Fruit fly (Drosophila melanogaster) whole organism, embryonic: ENCODE measurements around the gene CG17754.

Experiments used
- B-H2 ChIP-seq: fragments of 200-800 bp; sonication (Bioruptor generic); optimal IDR thresholded peaks from 2 replicates; lab custom pipeline; 2018; ENCODE audit warnings: missing biosample characterization, mild to moderate bottlenecking, missing genetic modification characterization
- Bgb ChIP-seq: fragments of 200-800 bp; sonication (Bioruptor generic); IDR thresholded peaks from 2 replicates; pipeline ENCODE4 v1.3.6; 2022; ENCODE audit warnings: missing biosample characterization, missing genetic modification characterization; ENCODE audit not compliant: partially characterized antibody
- CG12071 ChIP-seq: fragments of 200-800 bp; sonication (Bioruptor generic); optimal IDR thresholded peaks from 3 replicates; lab custom pipeline; 2018; ENCODE audit warnings: missing biosample characterization, mild to moderate bottlenecking, missing genetic modification characterization
- CG12769 ChIP-seq: fragments of 200-800 bp; sonication (Bioruptor generic); optimal IDR thresholded peaks from 2 replicates; lab custom pipeline; 2019; ENCODE audit warnings: missing biosample characterization, mild to moderate bottlenecking, missing genetic modification characterization, moderate library complexity
- CG1529 ChIP-seq: fragments of 200-800 bp; sonication (Bioruptor generic); optimal IDR thresholded peaks from 3 replicates; lab custom pipeline; 2018; ENCODE audit warnings: missing biosample characterization, missing genetic modification characterization
- CG17385 ChIP-seq: fragments of 200-800 bp; sonication (Bioruptor generic); optimal IDR thresholded peaks from 3 replicates; lab custom pipeline; 2018; ENCODE audit warnings: missing biosample characterization, mild to moderate bottlenecking, missing genetic modification characterization
- CG17568 ChIP-seq: fragments of 200-800 bp; sonication (Bioruptor generic); optimal IDR thresholded peaks from 2 replicates; lab custom pipeline; 2018; ENCODE audit warnings: missing biosample characterization, mild to moderate bottlenecking, missing genetic modification characterization, moderate library complexity
- CG17829 ChIP-seq: fragments of 200-800 bp; optimal IDR thresholded peaks from 2 replicates; lab custom pipeline; 2019; ENCODE audit warnings: missing biosample characterization, mild to moderate bottlenecking, missing genetic modification characterization, moderate library complexity
- CG31365 ChIP-seq: fragments of 200-800 bp; sonication (Bioruptor generic); optimal IDR thresholded peaks from 2 replicates; lab custom pipeline; 2018; ENCODE audit warnings: missing biosample characterization, mild to moderate bottlenecking, missing genetic modification characterization
- CG31388 ChIP-seq: fragments of 200-800 bp; sonication (Bioruptor generic); optimal IDR thresholded peaks from 2 replicates; lab custom pipeline; 2016; ENCODE audit warnings: missing biosample characterization, missing genetic modification characterization
- CG43689 ChIP-seq: fragments of 200-800 bp; sonication (Bioruptor generic); IDR thresholded peaks from 2 replicates; pipeline ENCODE4 v1.3.6; 2022; ENCODE audit warnings: missing biosample characterization, missing genetic modification characterization
- CG4404 ChIP-seq: fragments of 200-800 bp; sonication (Bioruptor generic); IDR thresholded peaks from 2 replicates; pipeline ENCODE4 v1.3.6; 2022; ENCODE audit warnings: missing biosample characterization, missing genetic modification characterization
- CG4854 ChIP-seq: fragments of 200-800 bp; sonication (Bioruptor generic); optimal IDR thresholded peaks from 2 replicates; lab custom pipeline; 2016; ENCODE audit warnings: missing biosample characterization, missing genetic modification characterization, inconsistent platforms
- CG6813 ChIP-seq: fragments of 200-800 bp; sonication (Bioruptor generic); optimal IDR thresholded peaks from 2 replicates; lab custom pipeline; 2017; ENCODE audit warnings: missing biosample characterization, missing genetic modification characterization, mild to moderate bottlenecking, moderate library complexity, missing genetic modification reagents
- CG7271 ChIP-seq: fragments of 200-800 bp; sonication (Bioruptor generic); optimal IDR thresholded peaks from 2 replicates; lab custom pipeline; 2018; ENCODE audit warnings: missing biosample characterization, mild to moderate bottlenecking, missing genetic modification characterization, moderate library complexity
- CG7745 ChIP-seq: fragments of 200-800 bp; sonication (Bioruptor generic); optimal IDR thresholded peaks from 2 replicates; lab custom pipeline; 2018; ENCODE audit warnings: missing biosample characterization, mild to moderate bottlenecking, missing genetic modification characterization, moderate library complexity
- CG7987 ChIP-seq: fragments of 200-800 bp; sonication (Bioruptor generic); optimal IDR thresholded peaks from 2 replicates; lab custom pipeline; 2018; ENCODE audit warnings: missing biosample characterization, mild to moderate bottlenecking, missing genetic modification characterization, moderate library complexity
- CG9817 ChIP-seq: fragments of 200-800 bp; sonication (Bioruptor generic); optimal IDR thresholded peaks from 2 replicates; lab custom pipeline; 2018; ENCODE audit warnings: missing biosample characterization, mild to moderate bottlenecking, missing genetic modification characterization, moderate library complexity
- Deaf1 ChIP-seq: fragments of 200-800 bp; optimal IDR thresholded peaks from 3 replicates; lab custom pipeline; 2019; ENCODE audit warnings: missing biosample characterization, mild to moderate bottlenecking, missing genetic modification characterization, moderate library complexity
- Doc2 ChIP-seq: fragments of 200-800 bp; sonication (Bioruptor generic); IDR thresholded peaks from 2 replicates; pipeline ENCODE4 v1.3.6; 2022; ENCODE audit warnings: missing biosample characterization, missing genetic modification characterization
- Hmr ChIP-seq: fragments of 200-800 bp; sonication (Bioruptor generic); optimal IDR thresholded peaks from 3 replicates; lab custom pipeline; 2017; ENCODE audit warnings: mild to moderate bottlenecking, missing biosample characterization, missing genetic modification reagents, missing genetic modification characterization
- Hr39 ChIP-seq: fragments of >200 bp; optimal IDR thresholded peaks from 2 replicates; lab custom pipeline; 2017
- Med ChIP-seq: fragments of 200-800 bp; sonication (Bioruptor generic); peaks from one replicate; lab custom pipeline; 2016; ENCODE audit warnings: missing biosample characterization, missing genetic modification characterization, mild to moderate bottlenecking, inconsistent platforms, moderate library complexity
- Mrtf ChIP-seq: fragments of 200-800 bp; sonication (Bioruptor generic); IDR thresholded peaks from 3 replicates; pipeline ENCODE4 v1.3.6; 2022; ENCODE audit warnings: missing biosample characterization, missing genetic modification characterization
- Oaz ChIP-seq: fragments of 200-800 bp; sonication (Bioruptor generic); IDR thresholded peaks from 2 replicates; pipeline ENCODE4 v1.3.6; 2022; ENCODE audit warnings: missing biosample characterization, missing genetic modification characterization
- Pdp1 ChIP-seq, 2 experiments: fragments of 200-800 bp; sonication (Bioruptor generic); optimal IDR thresholded peaks; 3 replicates each; lab custom pipeline; 2016; ENCODE audit warnings: missing biosample characterization in 2 of 2, missing genetic modification characterization in 2 of 2, mild to moderate bottlenecking in 1 of 2, moderate library complexity in 1 of 2
- Sin3A ChIP-seq: fragments of >200 bp; optimal IDR thresholded peaks from 2 replicates; lab custom pipeline; 2018
- Sry-δ ChIP-seq: fragments of 200-800 bp; sonication (Bioruptor generic); optimal IDR thresholded peaks from 2 replicates; lab custom pipeline; 2016; ENCODE audit warnings: missing biosample characterization, missing genetic modification characterization
- Usf ChIP-seq: fragments of 200-800 bp; sonication (Bioruptor generic); optimal IDR thresholded peaks from 2 replicates; lab custom pipeline; 2017; ENCODE audit warnings: missing genotype, missing biosample characterization, missing genetic modification characterization
- ap ChIP-seq: fragments of 200-800 bp; sonication (Bioruptor generic); IDR thresholded peaks from 2 replicates; pipeline ENCODE4 v1.3.6; 2022; ENCODE audit warnings: missing biosample characterization, missing genetic modification characterization
- bbx ChIP-seq: fragments of 200-800 bp; sonication (Bioruptor generic); IDR thresholded peaks from 2 replicates; pipeline ENCODE4 v1.3.6; 2022; ENCODE audit warnings: missing biosample characterization, missing genetic modification characterization; ENCODE audit not compliant: partially characterized antibody
- bcd ChIP-seq: fragments of 200-800 bp; sonication (Bioruptor generic); optimal IDR thresholded peaks from 2 replicates; lab custom pipeline; 2017; ENCODE audit warnings: missing biosample characterization, mild to moderate bottlenecking, missing genetic modification characterization
- croc ChIP-seq: fragments of 200-800 bp; sonication (Bioruptor generic); conservative IDR thresholded peaks from 3 replicates; pipeline ENCODE4 v1.3.6; 2022; ENCODE audit warnings: missing biosample characterization, missing genetic modification characterization
- dmrt11E ChIP-seq: fragments of 200-800 bp; sonication (Bioruptor generic); optimal IDR thresholded peaks from 3 replicates; lab custom pipeline; 2018; ENCODE audit warnings: missing biosample characterization, mild to moderate bottlenecking, missing genetic modification characterization, moderate library complexity
- esg ChIP-seq: fragments of 200-800 bp; sonication (Bioruptor generic); conservative IDR thresholded peaks from 2 replicates; pipeline ENCODE4 v1.3.6; 2022; ENCODE audit warnings: missing biosample characterization, missing genetic modification characterization
- gcm ChIP-seq: fragments of 200-800 bp; sonication (Bioruptor generic); optimal IDR thresholded peaks from 2 replicates; lab custom pipeline; 2019; ENCODE audit warnings: missing biosample characterization, mild to moderate bottlenecking, missing genetic modification characterization, moderate library complexity
- hb ChIP-seq: fragments of 200-800 bp; sonication (Bioruptor generic); IDR thresholded peaks from 3 replicates; pipeline ENCODE4 v1.3.6; 2022; ENCODE audit warnings: missing biosample characterization, missing genetic modification characterization; ENCODE audit not compliant: partially characterized antibody
- knrl ChIP-seq: fragments of 200-800 bp; sonication (Bioruptor generic); IDR thresholded peaks from 3 replicates; pipeline ENCODE4 v1.3.6; 2022; ENCODE audit warnings: missing biosample characterization, missing genetic modification characterization; ENCODE audit not compliant: partially characterized antibody
- lilli ChIP-seq: fragments of 200-800 bp; sonication (Bioruptor generic); optimal IDR thresholded peaks from 3 replicates; lab custom pipeline; 2016; ENCODE audit warnings: missing biosample characterization, missing genetic modification characterization
- lola ChIP-seq, 3 experiments: fragments of >200 bp in 2 of 3; fragments of 200-800 bp in 1 of 3; sonication (Bioruptor generic) in 1 of 3; optimal IDR thresholded peaks; 2 replicates each; lab custom pipeline; 2017 to 2019; ENCODE audit warnings: missing biosample characterization in 3 of 3, missing genetic modification characterization in 3 of 3, mild to moderate bottlenecking in 1 of 3, moderate library complexity in 1 of 3
- mam ChIP-seq: fragments of 200-800 bp; sonication (Bioruptor generic); optimal IDR thresholded peaks from 3 replicates; lab custom pipeline; 2016; ENCODE audit warnings: missing biosample characterization, missing genetic modification characterization
- phol ChIP-seq: fragments of 200-800 bp; sonication (Bioruptor generic); optimal IDR thresholded peaks from 3 replicates; lab custom pipeline; 2018; ENCODE audit warnings: missing biosample characterization, mild to moderate bottlenecking, missing genetic modification characterization, moderate library complexity
- prd ChIP-seq, 3 experiments: fragments of >200 bp in 2 of 3; fragments of 200-800 bp in 1 of 3; sonication (Bioruptor generic) in 1 of 3; optimal IDR thresholded peaks in 2 of 3; IDR thresholded peaks in 1 of 3; 2 replicates in 2 of 3; 3 replicates in 1 of 3; pipeline versions ENCODE4 v1.3.6 to Lab custom; 2017 to 2022; ENCODE audit warnings: missing biosample characterization in 1 of 3, missing genetic modification characterization in 1 of 3
- ranshi ChIP-seq: fragments of 200-800 bp; sonication (Bioruptor generic); IDR thresholded peaks from 2 replicates; pipeline ENCODE4 v1.3.6; 2022; ENCODE audit warnings: missing biosample characterization, missing genetic modification characterization
- scrt ChIP-seq: fragments of 200-800 bp; sonication (Bioruptor generic); optimal IDR thresholded peaks from 2 replicates; lab custom pipeline; 2018; ENCODE audit warnings: missing biosample characterization, mild to moderate bottlenecking, missing genetic modification characterization, moderate library complexity
- sens ChIP-seq: fragments of 200-800 bp; sonication (Bioruptor generic); peaks from one replicate; lab custom pipeline; 2016; ENCODE audit warnings: missing biosample characterization, missing genetic modification characterization
- sim ChIP-seq: fragments of 200-800 bp; sonication (Bioruptor generic); IDR thresholded peaks from 2 replicates; pipeline ENCODE4 v1.3.6; 2022; ENCODE audit warnings: missing biosample characterization, missing genetic modification characterization
- sna ChIP-seq: fragments of 200-800 bp; sonication (Bioruptor generic); IDR thresholded peaks from 2 replicates; pipeline ENCODE4 v1.3.6; 2022; ENCODE audit warnings: missing biosample characterization, missing genetic modification characterization; ENCODE audit not compliant: partially characterized antibody
- tna ChIP-seq: fragments of 200-800 bp; sonication (Bioruptor generic); IDR thresholded peaks from 2 replicates; pipeline ENCODE4 v1.3.6; 2022; ENCODE audit warnings: missing biosample characterization, missing genetic modification characterization; ENCODE audit not compliant: partially characterized antibody

Gene CG17754

dm6 chrX:9243417-9243884 lies 6.8 kb upstream of the CG17754 start, which contains the start of the genes mxc and Larp7 (continued):
- TF ChIP-seq CG12769 (tag; lab: Kevin White, UChicago) (no peak), prd (optimal IDR thresholded peaks at IDR 0.05; lab: Kevin White, UChicago) (no peak), prd (GFP tag; IDR thresholded peaks at IDR 0.05; lab: Robert Waterston, UW) (peak; percentile 73; the same call in 2 of the 3 replicates), CG31365 (tag; lab: Kevin White, UChicago) (no peak), CG31388 (GFP tag; lab: Kevin White, UChicago) (no peak), B-H2 (GFP tag; lab: Kevin White, UChicago) (no peak), phol (tag; lab: Kevin White, UChicago) (peak; percentile 70), sna (GFP tag; lab: Robert Waterston, UW) (peak; percentile 86), gcm (GFP tag; lab: Kevin White, UChicago) (no peak), Doc2 (GFP tag; lab: Robert Waterston, UW) (no peak), CG7745 (tag; lab: Kevin White, UChicago) (no peak), sens (GFP tag; lab: Kevin White, UChicago) (peak; percentile 85), lola (GFP tag; optimal IDR thresholded peaks at IDR 0.05; lab: Kevin White, UChicago) (peak in 1 of 3 experiments; percentile 53), CG7271 (tag; lab: Kevin White, UChicago) (no peak), CG17385 (GFP tag; lab: Kevin White, UChicago) (peak; percentile 27), Mrtf (GFP tag; lab: Robert Waterston, UW) (no peak), Sry-δ (GFP tag; lab: Kevin White, UChicago) (peak; percentile 82), tna (GFP tag; lab: Robert Waterston, UW) (peak; percentile 62; the same call in 1 of the 2 replicates), CG7987 (GFP tag; lab: Kevin White, UChicago) (no peak), mam (GFP tag; lab: Kevin White, UChicago) (peak; percentile 69), CG4854 (GFP tag; lab: Kevin White, UChicago) (no peak), CG17829 (tag; lab: Kevin White, UChicago) (peak; percentile 59), sim (GFP tag; lab: Robert Waterston, UW) (no peak), scrt (GFP tag; lab: Kevin White, UChicago) (no peak), CG1529 (GFP tag; lab: Kevin White, UChicago) (no peak), CG4404 (GFP tag; lab: Robert Waterston, UW) (peak; percentile 68), Oaz (GFP tag; lab: Robert Waterston, UW) (no peak), ranshi (GFP tag; lab: Robert Waterston, UW) (no peak), lilli (GFP tag; lab: Kevin White, UChicago) (peak; percentile 74), bcd (peak; percentile 49), knrl (GFP tag; lab: Robert Waterston, UW) (peak; percentile 91), Pdp1 (GFP tag; optimal IDR thresholded peaks at IDR 0.05; lab: Kevin White, UChicago) (peak; percentile 64 to 73), Deaf1 (tag; lab: Kevin White, UChicago) (no peak), esg (peak; percentile 40; the same call in 1 of the 2 replicates), CG17568 (no peak), CG12071 (GFP tag; lab: Kevin White, UChicago) (no peak), bbx (GFP tag; lab: Robert Waterston, UW) (peak; percentile 62), hb (peak; percentile 88), Hr39 (lab: Kevin White, UChicago) (no peak), dmrt11E (tag; lab: Kevin White, UChicago) (peak; percentile 39), CG43689 (no peak), croc (no peak; the same call in 2 of the 3 replicates), ap (GFP tag; lab: Robert Waterston, UW) (no peak), Usf (GFP tag; lab: Kevin White, UChicago) (peak; percentile 47), CG6813 (GFP tag; lab: Kevin White, UChicago) (no peak), Bgb (GFP tag; lab: Robert Waterston, UW) (peak; percentile 73), CG9817 (tag; lab: Kevin White, UChicago) (peak; percentile 73), Hmr (GFP tag; lab: Kevin White, UChicago) (no peak), Med (GFP tag; lab: Kevin White, UChicago) (peak; percentile 93), Sin3A (lab: Kevin White, UChicago) (peak; percentile 98)
